Fruit fly (Drosophila melanogaster) whole organism, embryonic: Measurements from ENCODE around the gene CG11367.
A peak's percentile ranks its signal among the peaks of the same experiment; 100 is the strongest.

ENCODE experiments used
- Bgb ChIP-seq: fragments of 200-800 bp; sonication (Bioruptor generic); IDR thresholded peaks from 2 replicates; pipeline ENCODE4 v1.3.6; 2022; ENCODE audit warnings: missing biosample characterization, missing genetic modification characterization; ENCODE audit not compliant: partially characterized antibody
- CG11456 ChIP-seq: fragments of 200-800 bp; sonication (Bioruptor generic); IDR thresholded peaks from 3 replicates; pipeline ENCODE4 v1.3.6; 2022; ENCODE audit warnings: missing biosample characterization, missing genetic modification characterization
- CG12769 ChIP-seq: fragments of 200-800 bp; sonication (Bioruptor generic); optimal IDR thresholded peaks from 2 replicates; lab custom pipeline; 2019; ENCODE audit warnings: missing biosample characterization, mild to moderate bottlenecking, missing genetic modification characterization, moderate library complexity
- CG13123 ChIP-seq: fragments of 200-800 bp; sonication (Bioruptor generic); optimal IDR thresholded peaks from 2 replicates; lab custom pipeline; 2016; ENCODE audit warnings: missing biosample characterization, missing genetic modification characterization
- CG1529 ChIP-seq: fragments of 200-800 bp; sonication (Bioruptor generic); optimal IDR thresholded peaks from 3 replicates; lab custom pipeline; 2018; ENCODE audit warnings: missing biosample characterization, missing genetic modification characterization
- CG15479 ChIP-seq: fragments of 200-800 bp; sonication (Bioruptor generic); optimal IDR thresholded peaks from 3 replicates; lab custom pipeline; 2019; ENCODE audit warnings: missing biosample characterization, mild to moderate bottlenecking, missing genetic modification characterization, moderate library complexity
- CG18599 ChIP-seq: fragments of 200-800 bp; sonication (Bioruptor generic); optimal IDR thresholded peaks from 3 replicates; lab custom pipeline; 2017; ENCODE audit warnings: missing biosample characterization, missing genetic modification characterization, mild to moderate bottlenecking, moderate library complexity, missing genetic modification reagents
- CG18619 ChIP-seq: fragments of 200-800 bp; sonication (Bioruptor generic); optimal IDR thresholded peaks from 3 replicates; lab custom pipeline; 2017; ENCODE audit warnings: missing biosample characterization, mild to moderate bottlenecking, missing genetic modification characterization
- CG2199 ChIP-seq: fragments of 200-800 bp; sonication (Bioruptor generic); IDR thresholded peaks from 3 replicates; pipeline ENCODE4 v1.3.6; 2022; ENCODE audit warnings: missing biosample characterization, missing genetic modification characterization
- CG34376 ChIP-seq: fragments of 200-800 bp; sonication (Bioruptor generic); optimal IDR thresholded peaks from 2 replicates; lab custom pipeline; 2018; ENCODE audit warnings: missing biosample characterization, mild to moderate bottlenecking, missing genetic modification characterization
- CG3995 ChIP-seq: fragments of 200-800 bp; sonication (Bioruptor generic); optimal IDR thresholded peaks from 3 replicates; lab custom pipeline; 2016; ENCODE audit warnings: missing biosample characterization, missing genetic modification characterization
- CG6689 ChIP-seq: fragments of 200-800 bp; sonication (Bioruptor generic); IDR thresholded peaks from 2 replicates; pipeline ENCODE4 v1.3.6; 2022; ENCODE audit warnings: missing biosample characterization, missing genetic modification characterization
- CG7556 ChIP-seq: fragments of 200-800 bp; sonication (Bioruptor generic); optimal IDR thresholded peaks from 2 replicates; lab custom pipeline; 2017; ENCODE audit warnings: missing biosample characterization, mild to moderate bottlenecking, missing genetic modification characterization
- CG8290 ChIP-seq, 3 experiments: fragments of 200-800 bp; sonication (Bioruptor generic); optimal IDR thresholded peaks; 2 replicates each; lab custom pipeline; 2016 to 2019; ENCODE audit warnings: missing biosample characterization in 3 of 3, missing genetic modification characterization in 3 of 3, mild to moderate bottlenecking in 2 of 3, moderate library complexity in 1 of 3
- CTCF ChIP-seq: fragments of 200-800 bp; sonication (Bioruptor generic); optimal IDR thresholded peaks from 2 replicates; lab custom pipeline; 2017; ENCODE audit warnings: missing biosample characterization, mild to moderate bottlenecking, missing genetic modification characterization, moderate library complexity
- Doc2 ChIP-seq: fragments of 200-800 bp; sonication (Bioruptor generic); IDR thresholded peaks from 2 replicates; pipeline ENCODE4 v1.3.6; 2022; ENCODE audit warnings: missing biosample characterization, missing genetic modification characterization
- Dp ChIP-seq: fragments of 200-800 bp; sonication (Bioruptor generic); optimal IDR thresholded peaks from 2 replicates; lab custom pipeline; 2018; ENCODE audit warnings: missing biosample characterization, mild to moderate bottlenecking, missing genetic modification characterization, moderate library complexity
- E2f2 ChIP-seq: fragments of 200-800 bp; sonication (Bioruptor generic); IDR thresholded peaks from 2 replicates; pipeline ENCODE4 v1.3.6; 2022; ENCODE audit warnings: missing biosample characterization, missing genetic modification characterization
- ERR ChIP-seq: fragments of 200-800 bp; sonication (Bioruptor generic); optimal IDR thresholded peaks from 2 replicates; lab custom pipeline; 2016; ENCODE audit warnings: missing biosample characterization, missing genetic modification characterization
- Elba2 ChIP-seq: fragments of 200-800 bp; sonication (Bioruptor generic); optimal IDR thresholded peaks from 3 replicates; lab custom pipeline; 2016; ENCODE audit warnings: missing biosample characterization, missing genetic modification characterization
- Hey ChIP-seq: fragments of 200-800 bp; sonication (Bioruptor generic); optimal IDR thresholded peaks from 3 replicates; lab custom pipeline; 2018; ENCODE audit warnings: missing biosample characterization, mild to moderate bottlenecking, missing genetic modification characterization
- HmgZ ChIP-seq: fragments of 200-800 bp; sonication (Bioruptor generic); optimal IDR thresholded peaks from 2 replicates; lab custom pipeline; 2018; ENCODE audit warnings: missing biosample characterization, mild to moderate bottlenecking, missing genetic modification characterization
- Hr78 ChIP-seq, 2 experiments: fragments of 200-800 bp in 1 of 2; fragments of >200 bp in 1 of 2; sonication (Bioruptor generic) in 1 of 2; optimal IDR thresholded peaks; 2 replicates each; lab custom pipeline; 2017 to 2019; ENCODE audit warnings: missing biosample characterization in 2 of 2, missing genetic modification characterization in 2 of 2, mild to moderate bottlenecking in 1 of 2, moderate library complexity in 1 of 2
- Jarid2 ChIP-seq: fragments of 200-800 bp; sonication (Bioruptor generic); optimal IDR thresholded peaks from 3 replicates; lab custom pipeline; 2017; ENCODE audit warnings: mild to moderate bottlenecking, missing biosample characterization, missing genetic modification reagents, missing genetic modification characterization
- Med ChIP-seq: fragments of 200-800 bp; sonication (Bioruptor generic); peaks from one replicate; lab custom pipeline; 2016; ENCODE audit warnings: missing biosample characterization, missing genetic modification characterization, mild to moderate bottlenecking, inconsistent platforms, moderate library complexity
- Meics ChIP-seq: fragments of 200-800 bp; sonication (Bioruptor generic); optimal IDR thresholded peaks from 2 replicates; lab custom pipeline; 2017; ENCODE audit warnings: missing biosample characterization, mild to moderate bottlenecking, missing genetic modification characterization
- Mrtf ChIP-seq: fragments of 200-800 bp; sonication (Bioruptor generic); IDR thresholded peaks from 3 replicates; pipeline ENCODE4 v1.3.6; 2022; ENCODE audit warnings: missing biosample characterization, missing genetic modification characterization
- NFAT ChIP-seq: fragments of 200-800 bp; sonication (Bioruptor generic); IDR thresholded peaks from 2 replicates; pipeline ENCODE4 v1.3.6; 2022; ENCODE audit warnings: missing biosample characterization, missing genetic modification characterization
- Nf-YC ChIP-seq: fragments of 200-800 bp; optimal IDR thresholded peaks from 3 replicates; lab custom pipeline; 2019; ENCODE audit warnings: missing biosample characterization, mild to moderate bottlenecking, missing genetic modification characterization, moderate library complexity
- Ravus ChIP-seq: fragments of 200-800 bp; sonication (Bioruptor generic); IDR thresholded peaks from 2 replicates; pipeline ENCODE4 v1.3.6; 2022; ENCODE audit warnings: missing biosample characterization, missing genetic modification characterization
- Tbp ChIP-seq: fragments of >200 bp; optimal IDR thresholded peaks from 2 replicates; lab custom pipeline; 2018; ENCODE audit warnings: missing biosample characterization, missing genetic modification characterization
- bbx ChIP-seq: fragments of 200-800 bp; sonication (Bioruptor generic); IDR thresholded peaks from 2 replicates; pipeline ENCODE4 v1.3.6; 2022; ENCODE audit warnings: missing biosample characterization, missing genetic modification characterization; ENCODE audit not compliant: partially characterized antibody
- cwo ChIP-seq: fragments of 200-800 bp; sonication (Bioruptor generic); optimal IDR thresholded peaks from 3 replicates; lab custom pipeline; 2017; ENCODE audit warnings: missing biosample characterization, missing genetic modification characterization, mild to moderate bottlenecking, moderate library complexity, missing genetic modification reagents
- dati ChIP-seq: fragments of 200-800 bp; sonication (Bioruptor generic); IDR thresholded peaks from 2 replicates; pipeline ENCODE4 v1.3.6; 2022; ENCODE audit warnings: missing biosample characterization, missing genetic modification characterization
- emc ChIP-seq: fragments of 200-800 bp; sonication (Bioruptor generic); optimal IDR thresholded peaks from 2 replicates; lab custom pipeline; 2016; ENCODE audit warnings: missing biosample characterization, missing genetic modification characterization
- exex ChIP-seq: fragments of 200-800 bp; sonication (Bioruptor generic); optimal IDR thresholded peaks from 4 replicates; lab custom pipeline; 2018; ENCODE audit warnings: missing biosample characterization, mild to moderate bottlenecking, missing genetic modification characterization, moderate library complexity
- ftz-f1 ChIP-seq: fragments of 200-800 bp; sonication (Bioruptor generic); optimal IDR thresholded peaks from 2 replicates; lab custom pipeline; 2016; ENCODE audit warnings: missing biosample characterization, missing genetic modification characterization
- gfzf ChIP-seq: fragments of 200-800 bp; sonication (Bioruptor generic); optimal IDR thresholded peaks from 2 replicates; lab custom pipeline; 2016; ENCODE audit warnings: missing biosample characterization, mild to moderate bottlenecking, missing genetic modification characterization, moderate library complexity
- grn ChIP-seq: fragments of 200-800 bp; sonication (Bioruptor generic); optimal IDR thresholded peaks from 3 replicates; lab custom pipeline; 2017; ENCODE audit warnings: missing biosample characterization, missing genetic modification characterization
- ind ChIP-seq: fragments of 200-800 bp; sonication (Bioruptor generic); optimal IDR thresholded peaks from 3 replicates; lab custom pipeline; 2016; ENCODE audit warnings: missing biosample characterization, missing genetic modification characterization
- knrl ChIP-seq: fragments of 200-800 bp; sonication (Bioruptor generic); IDR thresholded peaks from 3 replicates; pipeline ENCODE4 v1.3.6; 2022; ENCODE audit warnings: missing biosample characterization, missing genetic modification characterization; ENCODE audit not compliant: partially characterized antibody
- lab ChIP-seq: fragments of 200-800 bp; sonication (Bioruptor generic); optimal IDR thresholded peaks from 3 replicates; lab custom pipeline; 2017; ENCODE audit warnings: missing biosample characterization, missing genetic modification characterization, mild to moderate bottlenecking, moderate library complexity, missing genetic modification reagents
- org-1 ChIP-seq: fragments of 200-800 bp; sonication (Bioruptor generic); optimal IDR thresholded peaks from 2 replicates; lab custom pipeline; 2017; ENCODE audit warnings: missing biosample characterization, missing genetic modification characterization
- sens ChIP-seq: fragments of 200-800 bp; sonication (Bioruptor generic); peaks from one replicate; lab custom pipeline; 2016; ENCODE audit warnings: missing biosample characterization, missing genetic modification characterization
- sens-2 ChIP-seq: fragments of 200-800 bp; sonication (Bioruptor generic); IDR thresholded peaks from 2 replicates; pipeline ENCODE4 v1.3.6; 2022; ENCODE audit warnings: missing biosample characterization, missing genetic modification characterization
- sug ChIP-seq: fragments of 200-800 bp; optimal IDR thresholded peaks from 2 replicates; lab custom pipeline; 2019; ENCODE audit warnings: missing biosample characterization, mild to moderate bottlenecking, missing genetic modification characterization, moderate library complexity
- vfl ChIP-seq: fragments of 200-800 bp; sonication (Bioruptor generic); optimal IDR thresholded peaks from 2 replicates; lab custom pipeline; 2016; ENCODE audit warnings: missing biosample characterization, missing genetic modification characterization

Gene CG11367

DNA sequence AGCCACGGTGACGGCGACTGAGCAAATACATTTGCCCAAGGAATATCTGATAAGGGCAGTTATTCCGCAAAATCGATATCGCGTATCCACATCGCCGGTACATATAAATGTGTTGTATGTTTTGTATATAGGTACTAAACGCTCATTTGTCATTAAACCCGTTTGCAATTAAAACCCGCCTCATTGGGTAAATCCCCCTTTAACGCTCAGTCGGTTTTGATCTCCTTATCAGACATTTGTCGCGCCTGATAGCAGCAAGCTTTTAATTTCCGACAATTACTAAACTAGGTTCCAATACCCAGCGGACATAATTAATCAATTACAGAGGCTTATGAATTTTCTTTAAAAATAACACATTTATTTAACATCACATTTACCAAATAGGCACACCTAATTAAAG lies 3.5 kb downstream of the CG11367 start:
- TF ChIP-seq Ravus (no peak), lab (GFP tag; lab: Kevin White, UChicago) (peak; percentile 41)

DNA sequence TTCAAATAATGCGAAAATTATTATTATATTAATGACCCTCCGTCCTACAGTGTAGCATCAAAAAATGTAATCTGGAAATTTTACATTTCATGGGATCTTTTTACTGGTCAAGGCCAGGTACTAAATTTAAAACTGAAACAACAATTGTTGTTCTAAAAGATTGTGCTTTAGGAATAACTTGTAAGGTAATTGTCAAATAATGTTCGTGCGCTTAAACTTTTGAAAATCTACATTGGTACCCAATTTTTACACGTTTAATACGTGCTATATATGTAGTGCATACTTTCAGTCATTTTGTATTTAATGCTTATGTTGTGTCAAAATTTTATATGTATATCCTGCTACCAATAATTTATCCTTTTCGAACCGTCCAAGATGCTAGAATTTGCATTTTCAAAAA lies 5.7 kb downstream of the CG11367 start:
- peak; percentile 21; the same call in 1 of the 2 replicates for TF ChIP-seq E2f2
- 0 out of 3 replicates have a peak, but pooled peaks have one; percentile 13 for TF ChIP-seq CG2199 (GFP tag; lab: Robert Waterston, UW)
- TF ChIP-seq CG6689 (GFP tag; lab: Robert Waterston, UW): no peak
- no peak for TF ChIP-seq Meics
- peak; percentile 22; the same call in 1 of the 3 replicates for TF ChIP-seq knrl (GFP tag; lab: Robert Waterston, UW)
- no peak for TF ChIP-seq CG7556
- TF ChIP-seq Nf-YC: no peak
- TF ChIP-seq ftz-f1: peak; percentile 74
- TF ChIP-seq CG18619 (GFP tag; lab: Kevin White, UChicago): no peak
- peak; percentile 31 for TF ChIP-seq Dp (GFP tag; lab: Kevin White, UChicago)
- no peak for TF ChIP-seq gfzf
- TF ChIP-seq Bgb (GFP tag; lab: Robert Waterston, UW): peak; percentile 53
- no peak for TF ChIP-seq ind
- no peak for TF ChIP-seq dati (GFP tag; lab: Robert Waterston, UW)
- peak; percentile 45 for TF ChIP-seq sens (GFP tag; lab: Kevin White, UChicago)
- peak; percentile 64 for TF ChIP-seq CTCF (GFP tag; lab: Kevin White, UChicago)
- no peak for TF ChIP-seq CG11456 (GFP tag; lab: Robert Waterston, UW)

- no peak for TF ChIP-seq vfl
- TF ChIP-seq NFAT (GFP tag; lab: Robert Waterston, UW): no peak
- peak; percentile 24 for TF ChIP-seq CG34376 (GFP tag; lab: Kevin White, UChicago)
- TF ChIP-seq CG18599 (GFP tag; lab: Kevin White, UChicago): peak; percentile 12
- peak; percentile 45 for TF ChIP-seq CG12769
- TF ChIP-seq CG8290 (GFP tag; optimal IDR thresholded peaks at IDR 0.05; lab: Kevin White, UChicago): no peak
- peak in 1 of 2 experiments; percentile 1 for TF ChIP-seq CG8290 (tag; optimal IDR thresholded peaks at IDR 0.05; lab: Kevin White, UChicago)
- TF ChIP-seq Elba2 (GFP tag; lab: Kevin White, UChicago): peak; percentile 62
- TF ChIP-seq Tbp: no peak
- TF ChIP-seq Mrtf (GFP tag; lab: Robert Waterston, UW): no peak
- TF ChIP-seq sug (tag; lab: Kevin White, UChicago): peak; percentile 100
- TF ChIP-seq Jarid2: peak; percentile 40
- no peak for TF ChIP-seq emc (GFP tag; lab: Kevin White, UChicago)
- no peak for TF ChIP-seq Doc2 (GFP tag; lab: Robert Waterston, UW)
- TF ChIP-seq Hr78 (GFP tag; optimal IDR thresholded peaks at IDR 0.05; lab: Kevin White, UChicago): peak in 1 of 2 experiments; percentile 18
- TF ChIP-seq HmgZ: peak; percentile 15
- peak; percentile 64 for TF ChIP-seq Med (GFP tag; lab: Kevin White, UChicago)
- no peak for TF ChIP-seq org-1
- TF ChIP-seq Hey: peak; percentile 72
- no peak for TF ChIP-seq sens-2
- TF ChIP-seq ERR (GFP tag; lab: Kevin White, UChicago): no peak
- TF ChIP-seq bbx (GFP tag; lab: Robert Waterston, UW): no peak
- no peak for TF ChIP-seq CG1529 (GFP tag; lab: Kevin White, UChicago)
- peak; percentile 84 for TF ChIP-seq ftz-f1
- peak; percentile 32 for TF ChIP-seq CG15479 (GFP tag; lab: Kevin White, UChicago)
- TF ChIP-seq exex: peak; percentile 22
- peak; percentile 45 for TF ChIP-seq grn (GFP tag; lab: Kevin White, UChicago)
- 0 out of 3 replicates have a peak, but pooled peaks have one; percentile 41 for TF ChIP-seq CG2199 (GFP tag; lab: Robert Waterston, UW)
- TF ChIP-seq CG3995 (GFP tag; lab: Kevin White, UChicago): peak; percentile 51
- TF ChIP-seq cwo (GFP tag; lab: Kevin White, UChicago): peak; percentile 77
- no peak for TF ChIP-seq CG13123 (GFP tag; lab: Kevin White, UChicago)
- TF ChIP-seq, all 482 proteins: peak for 18
Observed at dm6 chr3L:22737732-22738611, 10.1 kb downstream of the CG11367 start, which contains the start of gene CG11241. Gene CG11241, minus strand, starts transcription at chr3L:22738420.
